Worm (Caenorhabditis elegans): ENCODE measurements around the gene ufl-1.

- no peak for TF ChIP-seq efl-1 (GFP tag; optimal IDR thresholded peaks at IDR 0.05)
- no peak for TF ChIP-seq ama-1 (optimal IDR thresholded peaks at IDR 0.05)
- no peak for TF ChIP-seq ama-1 (GFP tag; optimal IDR thresholded peaks at IDR 0.05)
- TF ChIP-seq ztf-3 (GFP tag; optimal IDR thresholded peaks at IDR 0.05) = no peak
- TF ChIP-seq lin-26 (GFP tag; IDR thresholded peaks at IDR 0.05) = no peak
- no peak for TF ChIP-seq unc-62 (GFP tag; optimal IDR thresholded peaks at IDR 0.05)
Observed at ce11 chrIV:6986835-6987234, 49.8 kb downstream of the ufl-1 start, which contains the start of gene prkl-1.

Measured in whole organism, young adult.